Fruit fly (Drosophila melanogaster) whole organism, embryonic: ENCODE data around the gene Acp63F.
A peak's percentile ranks its signal among the peaks of the same experiment; 100 is the strongest.

Source experiments
- Asciz ChIP-seq: fragments of 200-800 bp; sonication (Bioruptor generic); optimal IDR thresholded peaks from 2 replicates; lab custom pipeline; 2017; ENCODE audit warnings: missing biosample characterization, mild to moderate bottlenecking, missing genetic modification characterization, missing genetic modification reagents
- Bgb ChIP-seq: fragments of 200-800 bp; sonication (Bioruptor generic); IDR thresholded peaks from 2 replicates; pipeline ENCODE4 v1.3.6; 2022; ENCODE audit warnings: missing biosample characterization, missing genetic modification characterization; ENCODE audit not compliant: partially characterized antibody
- CG10431 ChIP-seq: fragments of 200-800 bp; sonication (Bioruptor generic); optimal IDR thresholded peaks from 3 replicates; lab custom pipeline; 2018; ENCODE audit warnings: missing biosample characterization, mild to moderate bottlenecking, missing genetic modification characterization
- CG11560 ChIP-seq: fragments of 200-800 bp; sonication (Bioruptor generic); IDR thresholded peaks from 3 replicates; pipeline ENCODE4 v1.3.6; 2022; ENCODE audit warnings: missing biosample characterization, missing genetic modification characterization
- CG11695 ChIP-seq: fragments of 200-800 bp; sonication (Bioruptor generic); IDR thresholded peaks from 3 replicates; pipeline ENCODE4 v1.3.6; 2022; ENCODE audit warnings: missing biosample characterization, missing genetic modification characterization
- CG13296 ChIP-seq: fragments of 200-800 bp; sonication (Bioruptor generic); optimal IDR thresholded peaks from 3 replicates; lab custom pipeline; 2018; ENCODE audit warnings: missing biosample characterization, mild to moderate bottlenecking, missing genetic modification characterization
- CG13424 ChIP-seq: fragments of 200-800 bp; sonication (Bioruptor generic); optimal IDR thresholded peaks from 2 replicates; lab custom pipeline; 2019; ENCODE audit warnings: missing biosample characterization, mild to moderate bottlenecking, missing genetic modification characterization, moderate library complexity
- CG14014 ChIP-seq: fragments of 200-800 bp; sonication (Bioruptor generic); IDR thresholded peaks from 2 replicates; pipeline ENCODE4 v1.3.6; 2022; ENCODE audit warnings: missing biosample characterization, missing genetic modification characterization
- CG14441 ChIP-seq: fragments of 200-800 bp; sonication (Bioruptor generic); IDR thresholded peaks from 2 replicates; pipeline ENCODE4 v1.3.6; 2022; ENCODE audit warnings: missing biosample characterization, missing genetic modification characterization
- CG1529 ChIP-seq: fragments of 200-800 bp; sonication (Bioruptor generic); optimal IDR thresholded peaks from 3 replicates; lab custom pipeline; 2018; ENCODE audit warnings: missing biosample characterization, missing genetic modification characterization
- CG1603 ChIP-seq: fragments of 200-800 bp; sonication (Bioruptor generic); optimal IDR thresholded peaks from 2 replicates; lab custom pipeline; 2019; ENCODE audit warnings: missing biosample characterization, mild to moderate bottlenecking, missing genetic modification characterization, moderate library complexity
- CG2129 ChIP-seq: fragments of 200-800 bp; sonication (Bioruptor generic); IDR thresholded peaks from 2 replicates; pipeline ENCODE4 v1.3.6; 2022; ENCODE audit warnings: missing biosample characterization, missing genetic modification characterization; ENCODE audit not compliant: partially characterized antibody
- CG3163 ChIP-seq: fragments of 200-800 bp; sonication (Bioruptor generic); optimal IDR thresholded peaks from 3 replicates; lab custom pipeline; 2016; ENCODE audit warnings: missing biosample characterization, missing genetic modification characterization
- CG4617 ChIP-seq: fragments of 200-800 bp; sonication (Bioruptor generic); optimal IDR thresholded peaks from 3 replicates; lab custom pipeline; 2016; ENCODE audit warnings: missing biosample characterization, missing genetic modification characterization, borderline replicate concordance
- CG6254 ChIP-seq: fragments of 200-800 bp; sonication (Bioruptor generic); optimal IDR thresholded peaks from 3 replicates; lab custom pipeline; 2017; ENCODE audit warnings: mild to moderate bottlenecking, missing biosample characterization, missing genetic modification reagents, missing genetic modification characterization
- CG9797 ChIP-seq: fragments of 200-800 bp; sonication (Bioruptor generic); optimal IDR thresholded peaks from 3 replicates; lab custom pipeline; 2018; ENCODE audit warnings: missing biosample characterization, mild to moderate bottlenecking, missing genetic modification characterization
- CG9817 ChIP-seq: fragments of 200-800 bp; sonication (Bioruptor generic); optimal IDR thresholded peaks from 2 replicates; lab custom pipeline; 2018; ENCODE audit warnings: missing biosample characterization, mild to moderate bottlenecking, missing genetic modification characterization, moderate library complexity
- CHES-1-like ChIP-seq: fragments of 200-800 bp; sonication (Bioruptor generic); optimal IDR thresholded peaks from 2 replicates; lab custom pipeline; 2016; ENCODE audit warnings: missing biosample characterization, missing genetic modification characterization
- CoRest ChIP-seq: fragments of 200-800 bp; sonication (Bioruptor generic); optimal IDR thresholded peaks from 3 replicates; lab custom pipeline; 2018; ENCODE audit warnings: missing biosample characterization, mild to moderate bottlenecking, missing genetic modification characterization, moderate library complexity
- Doc3 ChIP-seq: fragments of 200-800 bp; sonication (Bioruptor generic); IDR thresholded peaks from 3 replicates; pipeline ENCODE4 v1.3.6; 2022; ENCODE audit warnings: missing biosample characterization, missing genetic modification characterization; ENCODE audit not compliant: partially characterized antibody
- Ets97D ChIP-seq: fragments of 200-800 bp; sonication (Bioruptor generic); optimal IDR thresholded peaks from 3 replicates; lab custom pipeline; 2016; ENCODE audit warnings: missing biosample characterization, missing genetic modification characterization
- Lhr ChIP-seq: fragments of 200-800 bp; sonication (Bioruptor generic); optimal IDR thresholded peaks from 3 replicates; lab custom pipeline; 2017; ENCODE audit warnings: mild to moderate bottlenecking, missing biosample characterization, missing genetic modification reagents, missing genetic modification characterization
- Med ChIP-seq: fragments of 200-800 bp; sonication (Bioruptor generic); peaks from one replicate; lab custom pipeline; 2016; ENCODE audit warnings: missing biosample characterization, missing genetic modification characterization, mild to moderate bottlenecking, inconsistent platforms, moderate library complexity
- NfI ChIP-seq: fragments of 200-800 bp; sonication (Bioruptor generic); optimal IDR thresholded peaks from 3 replicates; lab custom pipeline; 2018; ENCODE audit warnings: missing biosample characterization, mild to moderate bottlenecking, missing genetic modification characterization, moderate library complexity
- abd-A ChIP-seq: fragments of 200-800 bp; sonication (Bioruptor generic); optimal IDR thresholded peaks from 3 replicates; lab custom pipeline; 2019; ENCODE audit warnings: missing biosample characterization, mild to moderate bottlenecking, missing genetic modification characterization, moderate library complexity
- bbx ChIP-seq: fragments of 200-800 bp; sonication (Bioruptor generic); IDR thresholded peaks from 2 replicates; pipeline ENCODE4 v1.3.6; 2022; ENCODE audit warnings: missing biosample characterization, missing genetic modification characterization; ENCODE audit not compliant: partially characterized antibody
- chif ChIP-seq, 2 experiments: fragments of 200-800 bp; sonication (Bioruptor generic); optimal IDR thresholded peaks; 3 replicates each; lab custom pipeline; 2016; ENCODE audit warnings: missing biosample characterization in 2 of 2, missing genetic modification characterization in 2 of 2
- corto ChIP-seq: fragments of 200-800 bp; sonication (Bioruptor generic); optimal IDR thresholded peaks from 2 replicates; lab custom pipeline; 2016; ENCODE audit warnings: missing biosample characterization, mild to moderate bottlenecking, missing genetic modification characterization, moderate library complexity
- da ChIP-seq: fragments of 200-800 bp; sonication (Bioruptor generic); optimal IDR thresholded peaks from 2 replicates; lab custom pipeline; 2016; ENCODE audit warnings: missing biosample characterization, missing genetic modification characterization
- disco-r ChIP-seq: fragments of 200-800 bp; sonication (Bioruptor generic); optimal IDR thresholded peaks from 2 replicates; lab custom pipeline; 2016; ENCODE audit warnings: missing biosample characterization, missing genetic modification characterization
- dmrt99B ChIP-seq: fragments of 200-800 bp; sonication (Bioruptor generic); optimal IDR thresholded peaks from 2 replicates; lab custom pipeline; 2018; ENCODE audit warnings: missing biosample characterization, mild to moderate bottlenecking, missing genetic modification characterization, moderate library complexity
- ftz-f1 ChIP-seq: fragments of 200-800 bp; sonication (Bioruptor generic); optimal IDR thresholded peaks from 2 replicates; lab custom pipeline; 2016; ENCODE audit warnings: missing biosample characterization, missing genetic modification characterization
- gfzf ChIP-seq: fragments of 200-800 bp; sonication (Bioruptor generic); optimal IDR thresholded peaks from 2 replicates; lab custom pipeline; 2016; ENCODE audit warnings: missing biosample characterization, mild to moderate bottlenecking, missing genetic modification characterization, moderate library complexity
- gsb-n ChIP-seq: fragments of 200-800 bp; sonication (Bioruptor generic); optimal IDR thresholded peaks from 3 replicates; lab custom pipeline; 2018; ENCODE audit warnings: missing biosample characterization, mild to moderate bottlenecking, missing genetic modification characterization
- hb ChIP-seq: fragments of 200-800 bp; sonication (Bioruptor generic); IDR thresholded peaks from 3 replicates; pipeline ENCODE4 v1.3.6; 2022; ENCODE audit warnings: missing biosample characterization, missing genetic modification characterization; ENCODE audit not compliant: partially characterized antibody
- hbn ChIP-seq: fragments of 200-800 bp; sonication (Bioruptor generic); IDR thresholded peaks from 2 replicates; pipeline ENCODE4 v1.3.6; 2022; ENCODE audit warnings: missing biosample characterization, missing genetic modification characterization; ENCODE audit not compliant: partially characterized antibody
- inv ChIP-seq: fragments of 200-800 bp; sonication (Bioruptor generic); IDR thresholded peaks from 2 replicates; pipeline ENCODE4 v1.3.6; 2022; ENCODE audit warnings: missing biosample characterization, missing genetic modification characterization; ENCODE audit not compliant: partially characterized antibody
- kah ChIP-seq: fragments of 200-800 bp; sonication (Bioruptor generic); optimal IDR thresholded peaks from 2 replicates; lab custom pipeline; 2018; ENCODE audit warnings: missing biosample characterization, mild to moderate bottlenecking, missing genetic modification characterization
- lbe ChIP-seq: fragments of 200-800 bp; sonication (Bioruptor generic); optimal IDR thresholded peaks from 2 replicates; lab custom pipeline; 2016; ENCODE audit warnings: missing biosample characterization, mild to moderate bottlenecking, missing genetic modification characterization
- mam ChIP-seq: fragments of 200-800 bp; sonication (Bioruptor generic); optimal IDR thresholded peaks from 3 replicates; lab custom pipeline; 2016; ENCODE audit warnings: missing biosample characterization, missing genetic modification characterization
- mld ChIP-seq: fragments of 200-800 bp; sonication (Bioruptor generic); IDR thresholded peaks from 3 replicates; pipeline ENCODE4 v1.3.6; 2022; ENCODE audit warnings: missing biosample characterization, missing genetic modification characterization; ENCODE audit not compliant: partially characterized antibody
- nau ChIP-seq: fragments of 200-800 bp; sonication (Bioruptor generic); optimal IDR thresholded peaks from 3 replicates; lab custom pipeline; 2017; ENCODE audit warnings: missing biosample characterization, mild to moderate bottlenecking, missing genetic modification characterization, missing genetic modification reagents
- sens ChIP-seq: fragments of 200-800 bp; sonication (Bioruptor generic); peaks from one replicate; lab custom pipeline; 2016; ENCODE audit warnings: missing biosample characterization, missing genetic modification characterization
- stwl ChIP-seq: fragments of 200-800 bp; sonication (Bioruptor generic); optimal IDR thresholded peaks from 3 replicates; lab custom pipeline; 2018; ENCODE audit warnings: missing biosample characterization, mild to moderate bottlenecking, missing genetic modification characterization, moderate library complexity
- trh ChIP-seq: fragments of 200-800 bp; sonication (Bioruptor generic); optimal IDR thresholded peaks from 2 replicates; lab custom pipeline; 2016; ENCODE audit warnings: missing biosample characterization, missing genetic modification characterization
- unc-4 ChIP-seq: fragments of 200-800 bp; sonication (Bioruptor generic); IDR thresholded peaks from 2 replicates; pipeline ENCODE4 v1.3.6; 2022; ENCODE audit warnings: missing biosample characterization, missing genetic modification characterization; ENCODE audit not compliant: partially characterized antibody
- vnd ChIP-seq: fragments of 200-800 bp; sonication (Bioruptor generic); IDR thresholded peaks from 3 replicates; pipeline ENCODE4 v1.3.6; 2022; ENCODE audit warnings: missing biosample characterization, missing genetic modification characterization; ENCODE audit not compliant: partially characterized antibody

Gene Acp63F

dm6 chr3L:3818566-3819325 is 2.6 kb upstream of the Acp63F start, which contains the start of gene enc (continued):
- TF ChIP-seq mld (peak; percentile 90), stwl (peak; percentile 92), Doc3 (peak; percentile 90), CG14014 (GFP tag; lab: Robert Waterston, UW) (peak; percentile 18; the same call in 1 of the 2 replicates), hbn (GFP tag; lab: Robert Waterston, UW) (peak; percentile 94), da (GFP tag; lab: Kevin White, UChicago) (no peak), kah (GFP tag; lab: Kevin White, UChicago) (no peak), CG9817 (no peak), CG4617 (peak; percentile 90), CG2129 (GFP tag; lab: Robert Waterston, UW) (peak; percentile 71), unc-4 (peak; percentile 95), ftz-f1 (GFP tag; lab: Kevin White, UChicago) (no peak), CG11695 (no peak), CG11560 (tag; lab: Robert Waterston, UW) (no peak), CG1529 (GFP tag; lab: Kevin White, UChicago) (peak; percentile 89), mam (GFP tag; lab: Kevin White, UChicago) (peak; percentile 23), CG6254 (no peak), Bgb (GFP tag; lab: Robert Waterston, UW) (peak; percentile 98), dmrt99B (tag; lab: Kevin White, UChicago) (no peak), lbe (GFP tag; lab: Kevin White, UChicago) (peak; percentile 14), gfzf (GFP tag; lab: Kevin White, UChicago) (peak; percentile 17), NfI (peak; percentile 5), corto (peak; percentile 9), CG14441 (no peak), CG9797 (peak; percentile 7), Ets97D (GFP tag; lab: Kevin White, UChicago) (peak; percentile 78), CG1603 (tag; lab: Kevin White, UChicago) (peak; percentile 43), vnd (peak; percentile 97), abd-A (peak; percentile 6), CG13424 (peak; percentile 9), CG3163 (GFP tag; lab: Kevin White, UChicago) (no peak), CG10431 (GFP tag; lab: Kevin White, UChicago) (peak; percentile 60), CHES-1-like (GFP tag; lab: Kevin White, UChicago) (peak; percentile 2), CG13296 (no peak), Med (GFP tag; lab: Kevin White, UChicago) (peak; percentile 79), chif (GFP tag; optimal IDR thresholded peaks at IDR 0.05; lab: Kevin White, UChicago) (peak in 1 of 2 experiments; percentile 16), Asciz (peak; percentile 23), trh (GFP tag; lab: Kevin White, UChicago) (no peak), sens (GFP tag; lab: Kevin White, UChicago) (peak; percentile 61), nau (GFP tag; lab: Kevin White, UChicago) (no peak), Lhr (GFP tag; lab: Kevin White, UChicago) (peak; percentile 20), bbx (GFP tag; lab: Robert Waterston, UW) (peak; percentile 98), gsb-n (tag; lab: Kevin White, UChicago) (no peak), hb (GFP tag; lab: Robert Waterston, UW) (peak; percentile 95), inv (GFP tag; lab: Robert Waterston, UW) (peak; percentile 95), CoRest (peak; percentile 7), disco-r (no peak)
